Worm (Caenorhabditis elegans) whole organism, L2 larva: Measurements from ENCODE around the gene F35D11.3.

ENCODE experiments used
- C34F6.9 ChIP-seq: fragments of 150-350 bp; optimal IDR thresholded peaks from 2 replicates; lab custom pipeline; 2014; ENCODE audit warnings: missing biosample characterization, missing genetic modification characterization
- F13H6.1 ChIP-seq: sonication (generic microtip); optimal IDR thresholded peaks from 2 replicates; lab custom pipeline; 2016; ENCODE audit warnings: missing genetic modification characterization, missing compliant biosample characterization
- R02D3.7 ChIP-seq: fragments of 150-350 bp; optimal IDR thresholded peaks from 2 replicates; lab custom pipeline; 2014; ENCODE audit warnings: missing biosample characterization, missing genetic modification characterization
- Y55F3AM.14 ChIP-seq: fragments of 200-800 bp; sonication (Bioruptor generic); optimal IDR thresholded peaks from 2 replicates; lab custom pipeline; 2018; ENCODE audit warnings: mild to moderate bottlenecking, missing genetic modification characterization, missing compliant biosample characterization
- ZK546.5 ChIP-seq: sonication (generic microtip); optimal IDR thresholded peaks from 2 replicates; lab custom pipeline; 2017; ENCODE audit warnings: missing biosample characterization, missing genetic modification characterization
- alr-1 ChIP-seq: fragments of 150-350 bp; optimal IDR thresholded peaks from 2 replicates; lab custom pipeline; 2014; ENCODE audit warnings: missing biosample characterization, missing genetic modification characterization
- aly-2 ChIP-seq: fragments of 150-350 bp; optimal IDR thresholded peaks from 2 replicates; lab custom pipeline; 2014; ENCODE audit warnings: missing biosample characterization, missing genetic modification characterization
- ama-1 ChIP-seq: fragments of 150-350 bp; optimal IDR thresholded peaks from 2 replicates; lab custom pipeline; 2018; ENCODE audit warnings: inconsistent platforms
- ceh-16 ChIP-seq: fragments of 150-350 bp; optimal IDR thresholded peaks from 2 replicates; lab custom pipeline; 2014; ENCODE audit warnings: missing biosample characterization, missing genetic modification characterization
- crh-2 ChIP-seq: sonication (generic microtip); optimal IDR thresholded peaks from 2 replicates; lab custom pipeline; 2017; ENCODE audit warnings: missing biosample characterization, missing genetic modification characterization
- dmd-4 ChIP-seq: sonication (generic microtip); optimal IDR thresholded peaks from 2 replicates; lab custom pipeline; 2017; ENCODE audit warnings: missing biosample characterization, missing genetic modification characterization
- fos-1 ChIP-seq: fragments of 150-350 bp; optimal IDR thresholded peaks from 2 replicates; lab custom pipeline; 2014; ENCODE audit warnings: missing biosample characterization, missing genetic modification characterization
- gmeb-1 ChIP-seq: fragments of 150-350 bp; optimal IDR thresholded peaks from 2 replicates; lab custom pipeline; 2014; ENCODE audit warnings: missing biosample characterization, missing genetic modification characterization
- lin-11 ChIP-seq: fragments of 150-350 bp; sonication (generic microtip); optimal IDR thresholded peaks from 2 replicates; lab custom pipeline; 2014; ENCODE audit warnings: missing biosample characterization, missing genetic modification characterization, inconsistent platforms, mixed read lengths
- lin-13 ChIP-seq: fragments of 150-350 bp; optimal IDR thresholded peaks from 2 replicates; lab custom pipeline; 2014; ENCODE audit warnings: missing biosample characterization, missing genetic modification reagents, missing genetic modification characterization
- lin-39 ChIP-seq: fragments of 150-350 bp; optimal IDR thresholded peaks from 2 replicates; lab custom pipeline; 2014; ENCODE audit warnings: missing biosample characterization, missing genetic modification reagents, missing genetic modification characterization
- lsy-2 ChIP-seq, 2 experiments: fragments of 150-350 bp in 1 of 2; sonication (generic microtip) in 1 of 2; optimal IDR thresholded peaks; 2 replicates each; lab custom pipeline; 2014 to 2017; ENCODE audit warnings: missing biosample characterization in 2 of 2, missing genetic modification characterization in 2 of 2
- mab-5 ChIP-seq: fragments of 150-350 bp; optimal IDR thresholded peaks from 2 replicates; lab custom pipeline; 2014; ENCODE audit warnings: missing biosample characterization, missing genetic modification characterization
- mdl-1 ChIP-seq, 2 experiments: fragments of 150-350 bp in 1 of 2; sonication (generic microtip) in 1 of 2; optimal IDR thresholded peaks; 2 replicates each; lab custom pipeline; 2017; ENCODE audit warnings: missing biosample characterization in 2 of 2, missing genetic modification characterization in 2 of 2
- nhr-11 ChIP-seq: fragments of 150-350 bp; optimal IDR thresholded peaks from 2 replicates; lab custom pipeline; 2014; ENCODE audit warnings: missing biosample characterization, missing genetic modification characterization
- nhr-12 ChIP-seq: fragments of 150-350 bp; optimal IDR thresholded peaks from 2 replicates; lab custom pipeline; 2014; ENCODE audit warnings: missing biosample characterization, missing genetic modification characterization
- nhr-129 ChIP-seq: fragments of 150-350 bp; optimal IDR thresholded peaks from 2 replicates; lab custom pipeline; 2014; ENCODE audit warnings: missing biosample characterization, missing genetic modification characterization
- nhr-21 ChIP-seq: fragments of 150-350 bp; optimal IDR thresholded peaks from 2 replicates; lab custom pipeline; 2014; ENCODE audit warnings: missing biosample characterization, missing genetic modification characterization
- nhr-23 ChIP-seq: fragments of 150-350 bp; optimal IDR thresholded peaks from 2 replicates; lab custom pipeline; 2014; ENCODE audit warnings: missing biosample characterization, missing genetic modification reagents, missing genetic modification characterization
- nhr-25 ChIP-seq: fragments of 150-350 bp; sonication (generic microtip); optimal IDR thresholded peaks from 3 replicates; lab custom pipeline; 2014; ENCODE audit warnings: missing biosample characterization, missing genetic modification characterization
- nhr-6 ChIP-seq: fragments of 150-350 bp; optimal IDR thresholded peaks from 2 replicates; lab custom pipeline; 2014; ENCODE audit warnings: missing biosample characterization, missing genetic modification characterization
- sem-4 ChIP-seq: fragments of 150-350 bp; optimal IDR thresholded peaks from 2 replicates; lab custom pipeline; 2014; ENCODE audit warnings: missing biosample characterization, missing genetic modification reagents, missing genetic modification characterization
- skn-1 ChIP-seq: sonication (generic microtip); optimal IDR thresholded peaks from 2 replicates; lab custom pipeline; 2017; ENCODE audit warnings: missing biosample characterization, missing genetic modification characterization
- sma-3 ChIP-seq: sonication (generic microtip); optimal IDR thresholded peaks from 2 replicates; lab custom pipeline; 2016; ENCODE audit warnings: missing genetic modification reagents, missing genetic modification characterization, missing compliant biosample characterization
- sma-9 ChIP-seq, 2 experiments: fragments of 150-350 bp in 1 of 2; sonication (generic microtip) in 1 of 2; optimal IDR thresholded peaks; 2 replicates each; lab custom pipeline; 2014 to 2016; ENCODE audit warnings: missing genetic modification characterization in 2 of 2, mild to moderate bottlenecking in 1 of 2, missing biosample characterization in 1 of 2, missing compliant biosample characterization in 1 of 2, missing genetic modification reagents in 1 of 2, moderate library complexity in 1 of 2
- snpc-4 ChIP-seq: fragments of 150-350 bp; optimal IDR thresholded peaks from 2 replicates; lab custom pipeline; 2014; ENCODE audit warnings: missing biosample characterization, missing genetic modification characterization
- unc-39 ChIP-seq: fragments of 150-350 bp; optimal IDR thresholded peaks from 2 replicates; lab custom pipeline; 2014; ENCODE audit warnings: missing biosample characterization, missing genetic modification characterization
- unc-55 ChIP-seq: fragments of 150-350 bp; sonication (generic microtip); optimal IDR thresholded peaks from 3 replicates; lab custom pipeline; 2014; ENCODE audit warnings: missing biosample characterization, missing genetic modification reagents, missing genetic modification characterization
- unc-62 ChIP-seq: fragments of 150-350 bp; optimal IDR thresholded peaks from 2 replicates; lab custom pipeline; 2014; ENCODE audit warnings: missing biosample characterization, missing genetic modification reagents, missing genetic modification characterization
- zag-1 ChIP-seq: fragments of 150-350 bp; optimal IDR thresholded peaks from 2 replicates; lab custom pipeline; 2014; ENCODE audit warnings: missing biosample characterization, missing genetic modification characterization
- ztf-1 ChIP-seq: fragments of 200-800 bp; sonication (Bioruptor generic); conservative IDR thresholded peaks from 2 replicates; pipeline ENCODE4 v1.3.6; 2022; ENCODE audit warnings: missing genetic modification characterization, missing compliant biosample characterization
- ztf-4 ChIP-seq: fragments of 150-350 bp; optimal IDR thresholded peaks from 2 replicates; lab custom pipeline; 2014; ENCODE audit warnings: missing biosample characterization, missing genetic modification characterization

F35D11.3 gene

ce11 chrII:4600818-4601217 is 7.4 kb upstream of the F35D11.3 start:
- no peak for TF ChIP-seq unc-39 (tag; lab: Kevin White, UChicago)
- no peak for TF ChIP-seq sma-9 (GFP tag; optimal IDR thresholded peaks at IDR 0.05; lab: Kevin White, UChicago)
- no peak for TF ChIP-seq sma-9 (tag; optimal IDR thresholded peaks at IDR 0.05; lab: Kevin White, UChicago)

- TF ChIP-seq dmd-4 = no peak
- TF ChIP-seq skn-1 = no peak
These were observed 6.9 kb upstream of the F35D11.3 start, which contains the start of gene ipla-1 for ce11 chrII:4601256-4601655. Gene ipla-1 (minus strand): TSS chrII:4601356.

- TF ChIP-seq ama-1 (lab: Kevin White, UChicago) = no peak
- no peak for TF ChIP-seq unc-55 (GFP tag; lab: Kevin White, UChicago)
- TF ChIP-seq alr-1 (tag; lab: Kevin White, UChicago) = no peak
- TF ChIP-seq lin-13 (GFP tag; lab: Kevin White, UChicago) = no peak
- TF ChIP-seq R02D3.7 (tag; lab: Kevin White, UChicago) = no peak
- TF ChIP-seq nhr-11 = no peak
- no peak for TF ChIP-seq Y55F3AM.14 (GFP tag; lab: Kevin White, UChicago)
- TF ChIP-seq sem-4 (tag; lab: Kevin White, UChicago) = no peak
- TF ChIP-seq nhr-129 = no peak
- TF ChIP-seq sma-9 (GFP tag; optimal IDR thresholded peaks at IDR 0.05; lab: Kevin White, UChicago) = no peak
- no peak for TF ChIP-seq sma-9 (tag; optimal IDR thresholded peaks at IDR 0.05; lab: Kevin White, UChicago)
- TF ChIP-seq mab-5 = no peak
- TF ChIP-seq aly-2 (tag; lab: Kevin White, UChicago) = no peak
- no peak for TF ChIP-seq ztf-1 (GFP tag; lab: Robert Waterston, UW)
- no peak for TF ChIP-seq nhr-25 (tag; lab: Kevin White, UChicago)
- no peak for TF ChIP-seq nhr-12 (tag; lab: Kevin White, UChicago)
- no peak for TF ChIP-seq lin-39 (tag; lab: Kevin White, UChicago)
- TF ChIP-seq crh-2 (tag; lab: Kevin White, UChicago) = no peak
- TF ChIP-seq, all 48 proteins: peak for 0
These were observed 5.6 kb upstream of the F35D11.3 start, which contains the start of gene coa-3 for ce11 chrII:4602533-4602932. Gene coa-3 (minus strand): TSS chrII:4602633.

- TF ChIP-seq ceh-16 = no peak
- peak; percentile 76 for TF ChIP-seq F13H6.1 (tag; lab: Kevin White, UChicago)
- peak; percentile 87 for TF ChIP-seq sma-3 (GFP tag; lab: Kevin White, UChicago)
- TF ChIP-seq nhr-129 = peak; percentile 49
- peak; percentile 58 for TF ChIP-seq snpc-4
- TF ChIP-seq C34F6.9 (tag; lab: Kevin White, UChicago) = peak; percentile 72
- peak; percentile 57 for TF ChIP-seq sem-4 (tag; lab: Kevin White, UChicago)
- TF ChIP-seq sma-9 (GFP tag; optimal IDR thresholded peaks at IDR 0.05; lab: Kevin White, UChicago) = peak; percentile 78
- TF ChIP-seq sma-9 (tag; optimal IDR thresholded peaks at IDR 0.05; lab: Kevin White, UChicago) = no peak
- TF ChIP-seq lin-11 (tag; lab: Kevin White, UChicago) = peak; percentile 8
- no peak for TF ChIP-seq nhr-23 (tag; lab: Kevin White, UChicago)
- TF ChIP-seq nhr-25 (tag; lab: Kevin White, UChicago) = peak; percentile 72
- TF ChIP-seq unc-55 (GFP tag; lab: Kevin White, UChicago) = peak; percentile 80
- TF ChIP-seq lin-13 (GFP tag; lab: Kevin White, UChicago) = peak; percentile 54
- peak; percentile 68 for TF ChIP-seq crh-2 (tag; lab: Kevin White, UChicago)
- TF ChIP-seq lsy-2 (tag; optimal IDR thresholded peaks at IDR 0.05; lab: Kevin White, UChicago) = peak; percentile 42 to 81
- no peak for TF ChIP-seq ztf-4 (tag; lab: Kevin White, UChicago)
- TF ChIP-seq mab-5 = peak; percentile 6
- TF ChIP-seq gmeb-1 (tag; lab: Kevin White, UChicago) = peak; percentile 88
- TF ChIP-seq ZK546.5 (tag; lab: Kevin White, UChicago) = no peak
- TF ChIP-seq fos-1 (tag; lab: Kevin White, UChicago) = peak; percentile 72
- TF ChIP-seq nhr-21 (tag; lab: Kevin White, UChicago) = peak; percentile 47
These were observed 5.1 kb upstream of the F35D11.3 start, which contains the start of gene F35D11.4 for ce11 chrII:4603035-4603434. Gene F35D11.4 (plus strand): TSS chrII:4603427.

- TF ChIP-seq unc-55 (GFP tag; lab: Kevin White, UChicago) = peak; percentile 52
- TF ChIP-seq zag-1 (tag; lab: Kevin White, UChicago) = no peak
- TF ChIP-seq skn-1 = peak; percentile 70
- no peak for TF ChIP-seq mdl-1 (tag; optimal IDR thresholded peaks at IDR 0.05; lab: Kevin White, UChicago)
- TF ChIP-seq fos-1 (tag; lab: Kevin White, UChicago) = peak; percentile 92
- no peak for TF ChIP-seq ama-1 (lab: Kevin White, UChicago)
- TF ChIP-seq ztf-1 (GFP tag; lab: Robert Waterston, UW) = no peak
- no peak for TF ChIP-seq dmd-4
- TF ChIP-seq alr-1 (tag; lab: Kevin White, UChicago) = no peak
- TF ChIP-seq snpc-4 = no peak
- no peak for TF ChIP-seq unc-62 (GFP tag; lab: Kevin White, UChicago)
- TF ChIP-seq lsy-2 (tag; optimal IDR thresholded peaks at IDR 0.05; lab: Kevin White, UChicago) = peak in 1 of 2 experiments; percentile 28
- TF ChIP-seq nhr-6 (tag; lab: Kevin White, UChicago) = no peak
- TF ChIP-seq crh-2 (tag; lab: Kevin White, UChicago) = peak; percentile 52
- TF ChIP-seq C34F6.9 (tag; lab: Kevin White, UChicago) = peak; percentile 33
- no peak for TF ChIP-seq nhr-12 (tag; lab: Kevin White, UChicago)
These were observed 4.0 kb upstream of the F35D11.3 start for ce11 chrII:4604149-4604548.
